Fruit fly (Drosophila melanogaster) whole organism, prepupa: ENCODE results near the gene gce.

ENCODE experiments used
- Blimp-1 ChIP-seq: fragments of 200-800 bp; sonication (Bioruptor generic); optimal IDR thresholded peaks from 3 replicates; lab custom pipeline; 2017; ENCODE audit warnings: missing biosample characterization, missing genetic modification characterization, mild to moderate bottlenecking, moderate library complexity, missing genetic modification reagents
- CG10669 ChIP-seq: fragments of 200-800 bp; sonication (Bioruptor generic); optimal IDR thresholded peaks from 3 replicates; lab custom pipeline; 2018; ENCODE audit warnings: missing biosample characterization, mild to moderate bottlenecking, missing genetic modification characterization, moderate library complexity
- CG11294 ChIP-seq: fragments of 200-800 bp; sonication (Bioruptor generic); IDR thresholded peaks from 2 replicates; pipeline ENCODE4 v1.3.6; 2022; ENCODE audit warnings: missing biosample characterization, missing genetic modification characterization
- CG11762 ChIP-seq: fragments of 200-800 bp; sonication (Bioruptor generic); optimal IDR thresholded peaks from 3 replicates; lab custom pipeline; 2016; ENCODE audit warnings: missing biosample characterization, missing genetic modification characterization; ENCODE audit not compliant: insufficient read depth
- CG11902 ChIP-seq: fragments of 200-800 bp; sonication (Bioruptor generic); optimal IDR thresholded peaks from 3 replicates; lab custom pipeline; 2016; ENCODE audit warnings: missing biosample characterization, missing genetic modification characterization
- CG15336 ChIP-seq: fragments of 200-800 bp; sonication (Bioruptor generic); IDR thresholded peaks from 2 replicates; pipeline ENCODE4 v1.3.6; 2022; ENCODE audit warnings: missing biosample characterization, missing genetic modification characterization
- CG1621 ChIP-seq: fragments of 200-800 bp; sonication (Bioruptor generic); optimal IDR thresholded peaks from 3 replicates; lab custom pipeline; 2018; ENCODE audit warnings: missing biosample characterization, mild to moderate bottlenecking, missing genetic modification characterization
- CG16779 ChIP-seq: fragments of 200-800 bp; sonication (Bioruptor generic); optimal IDR thresholded peaks from 3 replicates; lab custom pipeline; 2017; ENCODE audit warnings: missing biosample characterization, mild to moderate bottlenecking, missing genetic modification characterization
- CG3032 ChIP-seq: fragments of 200-800 bp; optimal IDR thresholded peaks from 2 replicates; lab custom pipeline; 2019; ENCODE audit warnings: missing biosample characterization, mild to moderate bottlenecking, missing genetic modification characterization, moderate library complexity
- CG32006 ChIP-seq: fragments of 200-800 bp; sonication (Bioruptor generic); optimal IDR thresholded peaks from 3 replicates; lab custom pipeline; 2017; ENCODE audit warnings: missing biosample characterization, mild to moderate bottlenecking, missing genetic modification characterization
- CG34406 ChIP-seq: fragments of 200-800 bp; sonication (Bioruptor generic); optimal IDR thresholded peaks from 3 replicates; lab custom pipeline; 2016; ENCODE audit warnings: missing biosample characterization, missing genetic modification characterization
- CG3919 ChIP-seq: fragments of 200-800 bp; sonication (Bioruptor generic); optimal IDR thresholded peaks from 3 replicates; lab custom pipeline; 2016; ENCODE audit warnings: missing biosample characterization, missing genetic modification characterization
- CG6163 ChIP-seq: fragments of 200-800 bp; sonication (Bioruptor generic); IDR thresholded peaks from 3 replicates; pipeline ENCODE4 v1.3.6; 2022; ENCODE audit warnings: missing biosample characterization, missing genetic modification characterization
- CG6276 ChIP-seq: fragments of 200-800 bp; sonication (Bioruptor generic); optimal IDR thresholded peaks from 2 replicates; lab custom pipeline; 2017; ENCODE audit warnings: missing biosample characterization, mild to moderate bottlenecking, missing genetic modification characterization
- CG6792 ChIP-seq: fragments of 200-800 bp; sonication (Bioruptor generic); optimal IDR thresholded peaks from 3 replicates; lab custom pipeline; 2016; ENCODE audit warnings: missing biosample characterization, missing genetic modification characterization
- CG6854 ChIP-seq: fragments of 200-800 bp; sonication (Bioruptor generic); optimal IDR thresholded peaks from 2 replicates; lab custom pipeline; 2017; ENCODE audit warnings: missing biosample characterization, mild to moderate bottlenecking, missing genetic modification characterization
- CG7368 ChIP-seq: fragments of 200-800 bp; sonication (Bioruptor generic); optimal IDR thresholded peaks from 3 replicates; lab custom pipeline; 2016; ENCODE audit warnings: missing biosample characterization, missing genetic modification characterization
- CG8119 ChIP-seq: fragments of 200-800 bp; sonication (Bioruptor generic); IDR thresholded peaks from 3 replicates; pipeline ENCODE4 v1.3.6; 2022; ENCODE audit warnings: missing biosample characterization, missing genetic modification characterization
- CG8319 ChIP-seq: fragments of 200-800 bp; sonication (Bioruptor generic); optimal IDR thresholded peaks from 3 replicates; lab custom pipeline; 2016; ENCODE audit warnings: missing biosample characterization, missing genetic modification characterization
- CG8632 ChIP-seq: fragments of 200-800 bp; sonication (Bioruptor generic); optimal IDR thresholded peaks from 3 replicates; lab custom pipeline; 2016; ENCODE audit warnings: missing biosample characterization, missing genetic modification characterization
- Eip75B ChIP-seq: fragments of 200-800 bp; sonication (Bioruptor generic); optimal IDR thresholded peaks from 3 replicates; lab custom pipeline; 2016; ENCODE audit warnings: missing biosample characterization, missing genetic modification characterization
- Eip78C ChIP-seq: fragments of 200-800 bp; sonication (Bioruptor generic); peaks from one replicate; lab custom pipeline; 2016; ENCODE audit warnings: missing biosample characterization, missing genetic modification characterization
- Eip93F ChIP-seq: fragments of 200-800 bp; sonication (Bioruptor generic); optimal IDR thresholded peaks from 2 replicates; lab custom pipeline; 2016; ENCODE audit warnings: missing biosample characterization, mild to moderate bottlenecking, missing genetic modification characterization
- Ets21C ChIP-seq: fragments of 200-800 bp; sonication (Bioruptor generic); optimal IDR thresholded peaks from 3 replicates; lab custom pipeline; 2016; ENCODE audit warnings: missing biosample characterization, missing genetic modification characterization
- Ets96B ChIP-seq: fragments of 200-800 bp; optimal IDR thresholded peaks from 2 replicates; lab custom pipeline; 2019; ENCODE audit warnings: missing biosample characterization, mild to moderate bottlenecking, missing genetic modification characterization, moderate library complexity
- Gug ChIP-seq: fragments of 200-800 bp; sonication (Bioruptor generic); IDR thresholded peaks from 2 replicates; pipeline ENCODE4 v1.3.6; 2022; ENCODE audit warnings: missing biosample characterization, missing genetic modification characterization
- Hr38 ChIP-seq: sonication (Bioruptor generic); optimal IDR thresholded peaks from 2 replicates; lab custom pipeline; 2016; ENCODE audit warnings: missing biosample characterization, missing genetic modification characterization
- Hr39 ChIP-seq: fragments of 200-800 bp; sonication (Bioruptor generic); optimal IDR thresholded peaks from 2 replicates; lab custom pipeline; 2016; ENCODE audit warnings: missing biosample characterization, missing genetic modification characterization
- Hr4 ChIP-seq: fragments of 200-800 bp; sonication (Bioruptor generic); optimal IDR thresholded peaks from 3 replicates; lab custom pipeline; 2016; ENCODE audit warnings: missing biosample characterization, missing genetic modification characterization
- Met ChIP-seq: fragments of 200-800 bp; sonication (Bioruptor generic); optimal IDR thresholded peaks from 3 replicates; lab custom pipeline; 2016; ENCODE audit warnings: missing biosample characterization, missing genetic modification characterization
- OdsH ChIP-seq: fragments of 200-800 bp; sonication (Bioruptor generic); optimal IDR thresholded peaks from 3 replicates; lab custom pipeline; 2016; ENCODE audit warnings: missing biosample characterization, missing genetic modification characterization
- Smox ChIP-seq: fragments of 200-800 bp; sonication (Bioruptor generic); optimal IDR thresholded peaks from 3 replicates; lab custom pipeline; 2016; ENCODE audit warnings: missing biosample characterization, missing genetic modification characterization
- Sox102F ChIP-seq: fragments of 200-800 bp; sonication (Bioruptor generic); optimal IDR thresholded peaks from 2 replicates; lab custom pipeline; 2016; ENCODE audit warnings: missing biosample characterization, mild to moderate bottlenecking, missing genetic modification characterization
- Sox14 ChIP-seq: fragments of 200-800 bp; sonication (Bioruptor generic); optimal IDR thresholded peaks from 3 replicates; lab custom pipeline; 2016; ENCODE audit warnings: missing biosample characterization, missing genetic modification characterization
- Sox15 ChIP-seq: fragments of 200-800 bp; sonication (Bioruptor generic); optimal IDR thresholded peaks from 3 replicates; lab custom pipeline; 2016; ENCODE audit warnings: missing biosample characterization, missing genetic modification characterization
- achi ChIP-seq: fragments of 200-800 bp; sonication (Bioruptor generic); optimal IDR thresholded peaks from 3 replicates; lab custom pipeline; 2016; ENCODE audit warnings: missing biosample characterization, missing genetic modification characterization
- acj6 ChIP-seq: fragments of 200-800 bp; sonication (Bioruptor generic); optimal IDR thresholded peaks from 3 replicates; lab custom pipeline; 2016; ENCODE audit warnings: missing biosample characterization, missing genetic modification characterization
- dac ChIP-seq: fragments of 200-800 bp; sonication (Bioruptor generic); optimal IDR thresholded peaks from 2 replicates; lab custom pipeline; 2017; ENCODE audit warnings: missing biosample characterization, mild to moderate bottlenecking, missing genetic modification characterization
- dsx ChIP-seq: fragments of 200-800 bp; optimal IDR thresholded peaks from 3 replicates; lab custom pipeline; 2019; ENCODE audit warnings: missing biosample characterization, mild to moderate bottlenecking, missing genetic modification characterization, moderate library complexity; ENCODE audit not compliant: poor library complexity, severe bottlenecking
- eg ChIP-seq: fragments of 200-800 bp; sonication (Bioruptor generic); IDR thresholded peaks from 3 replicates; pipeline ENCODE4 v1.3.6; 2022; ENCODE audit warnings: missing biosample characterization, missing genetic modification characterization
- fd59A ChIP-seq: fragments of 200-800 bp; sonication (Bioruptor generic); optimal IDR thresholded peaks from 2 replicates; lab custom pipeline; 2017; ENCODE audit warnings: missing biosample characterization, mild to moderate bottlenecking, missing genetic modification characterization, missing genetic modification reagents
- fd85E ChIP-seq: fragments of 200-800 bp; sonication (Bioruptor generic); optimal IDR thresholded peaks from 3 replicates; lab custom pipeline; 2016; ENCODE audit warnings: missing biosample characterization, missing genetic modification characterization
- fkh ChIP-seq: fragments of 200-800 bp; sonication (Bioruptor generic); optimal IDR thresholded peaks from 3 replicates; lab custom pipeline; 2017; ENCODE audit warnings: missing biosample characterization, mild to moderate bottlenecking, missing genetic modification characterization, moderate library complexity
- pdm3 ChIP-seq: fragments of 200-800 bp; sonication (Bioruptor generic); optimal IDR thresholded peaks from 3 replicates; lab custom pipeline; 2016; ENCODE audit warnings: missing biosample characterization, missing genetic modification characterization
- salr ChIP-seq, 2 experiments: fragments of 200-800 bp; sonication (Bioruptor generic); optimal IDR thresholded peaks; 3 replicates each; lab custom pipeline; 2016 to 2018; ENCODE audit warnings: missing biosample characterization in 2 of 2, missing genetic modification characterization in 2 of 2, mild to moderate bottlenecking in 1 of 2
- ss ChIP-seq, 2 experiments: fragments of 200-800 bp; sonication (Bioruptor generic); optimal IDR thresholded peaks; 2 replicates in 1 of 2; 3 replicates in 1 of 2; lab custom pipeline; 2017 to 2018; ENCODE audit warnings: mild to moderate bottlenecking in 2 of 2, missing biosample characterization in 2 of 2, missing genetic modification characterization in 2 of 2, moderate library complexity in 1 of 2
- topi ChIP-seq: fragments of 200-800 bp; sonication (Bioruptor generic); optimal IDR thresholded peaks from 3 replicates; lab custom pipeline; 2016; ENCODE audit warnings: missing biosample characterization, missing genetic modification characterization
- vri ChIP-seq: fragments of 200-800 bp; sonication (Bioruptor generic); optimal IDR thresholded peaks from 3 replicates; lab custom pipeline; 2016; ENCODE audit warnings: missing biosample characterization, mild to moderate bottlenecking, missing genetic modification characterization

Gene gce

dm6 chrX:15313829-15314324 is 16.3 kb downstream of the gce start (continued):
- no peak for TF ChIP-seq ss (GFP tag; optimal IDR thresholded peaks at IDR 0.05; lab: Kevin White, UChicago)
- TF ChIP-seq dsx (GFP tag; lab: Kevin White, UChicago), result peak; percentile 3
- no peak for TF ChIP-seq CG11762 (GFP tag; lab: Kevin White, UChicago)
- no peak for TF ChIP-seq Hr38 (GFP tag; lab: Kevin White, UChicago)
- no peak for TF ChIP-seq Eip75B (GFP tag; lab: Kevin White, UChicago)
- TF ChIP-seq Eip93F (GFP tag; lab: Kevin White, UChicago), result no peak
- TF ChIP-seq Ets96B (tag; lab: Kevin White, UChicago), result peak; percentile 5
- TF ChIP-seq CG32006 (GFP tag; lab: Kevin White, UChicago), result peak; percentile 63
- TF ChIP-seq CG8632 (GFP tag; lab: Kevin White, UChicago), result no peak
- TF ChIP-seq Met (GFP tag; lab: Kevin White, UChicago), result peak; percentile 29
- no peak for TF ChIP-seq CG6792 (GFP tag; lab: Kevin White, UChicago)
- TF ChIP-seq eg (GFP tag; lab: Robert Waterston, UW), result peak; percentile 44; the same call in 1 of the 3 replicates
- TF ChIP-seq Eip78C, result peak; percentile 45
- TF ChIP-seq Blimp-1, result no peak
- TF ChIP-seq CG11294 (GFP tag; lab: Robert Waterston, UW), result peak; percentile 13; the same call in 1 of the 2 replicates
- no peak for TF ChIP-seq CG1621 (tag; lab: Kevin White, UChicago)
- no peak for TF ChIP-seq vri (GFP tag; lab: Kevin White, UChicago)
- peak; percentile 12 for TF ChIP-seq pdm3 (GFP tag; lab: Kevin White, UChicago)
- TF ChIP-seq achi (GFP tag; lab: Kevin White, UChicago), result peak; percentile 22
- TF ChIP-seq CG7368, result no peak
- no peak for TF ChIP-seq fd85E (GFP tag; lab: Kevin White, UChicago)
- TF ChIP-seq acj6 (GFP tag; lab: Kevin White, UChicago), result peak; percentile 25
- TF ChIP-seq CG6163 (GFP tag; lab: Robert Waterston, UW), result no peak

- TF ChIP-seq Hr4 (GFP tag; lab: Kevin White, UChicago) (no peak), CG8632 (GFP tag; lab: Kevin White, UChicago) (no peak), salr (GFP tag; optimal IDR thresholded peaks at IDR 0.05; lab: Kevin White, UChicago) (no peak), CG6276 (peak; percentile 13), CG15336 (GFP tag; lab: Robert Waterston, UW) (no peak), Smox (GFP tag; lab: Kevin White, UChicago) (no peak), CG32006 (GFP tag; lab: Kevin White, UChicago) (no peak), CG16779 (tag; lab: Kevin White, UChicago) (no peak), CG10669 (GFP tag; lab: Kevin White, UChicago) (no peak), CG3919 (GFP tag; lab: Kevin White, UChicago) (peak; percentile 1), CG8319 (no peak), CG11902 (GFP tag; lab: Kevin White, UChicago) (no peak), CG6854 (GFP tag; lab: Kevin White, UChicago) (peak; percentile 46), CG8119 (no peak), Eip93F (GFP tag; lab: Kevin White, UChicago) (no peak), Ets21C (GFP tag; lab: Kevin White, UChicago) (no peak), Met (GFP tag; lab: Kevin White, UChicago) (no peak), eg (GFP tag; lab: Robert Waterston, UW) (peak; percentile 48), Gug (GFP tag; lab: Robert Waterston, UW) (no peak), CG34406 (GFP tag; lab: Kevin White, UChicago) (no peak), fkh (GFP tag; lab: Kevin White, UChicago) (no peak), Sox14 (GFP tag; lab: Kevin White, UChicago) (no peak), Eip78C (peak; percentile 61), pdm3 (GFP tag; lab: Kevin White, UChicago) (no peak), Sox102F (GFP tag; lab: Kevin White, UChicago) (no peak), topi (GFP tag; lab: Kevin White, UChicago) (no peak), dac (GFP tag; lab: Kevin White, UChicago) (no peak), OdsH (GFP tag; lab: Kevin White, UChicago) (no peak), Sox15 (GFP tag; lab: Kevin White, UChicago) (no peak), CG3032 (tag; lab: Kevin White, UChicago) (peak; percentile 22), Hr39 (no peak), Blimp-1 (no peak), dsx (GFP tag; lab: Kevin White, UChicago) (no peak), CG6792 (GFP tag; lab: Kevin White, UChicago) (no peak), Ets96B (tag; lab: Kevin White, UChicago) (no peak), fd59A (GFP tag; lab: Kevin White, UChicago) (no peak), CG11762 (GFP tag; lab: Kevin White, UChicago) (no peak), CG1621 (tag; lab: Kevin White, UChicago) (peak; percentile 23), Eip75B (GFP tag; lab: Kevin White, UChicago) (no peak)
Measured at dm6 chrX:15319290-15319689, 21.7 kb downstream of the gce start, which contains the start of gene Top1. Gene Top1, plus strand, starts transcription at chrX:15319479.
